Fruit fly (Drosophila melanogaster) whole organism, pupa: ENCODE measurements around the gene CG45049.

Source experiments
- CG10348 ChIP-seq: fragments of 200-800 bp; sonication (Bioruptor generic); IDR thresholded peaks from 2 replicates; pipeline ENCODE4 v1.3.6; 2022; ENCODE audit warnings: missing biosample characterization, missing genetic modification characterization
- CG12605 ChIP-seq: fragments of 200-800 bp; sonication (Bioruptor generic); IDR thresholded peaks from 2 replicates; pipeline ENCODE4 v1.3.6; 2022; ENCODE audit warnings: missing biosample characterization, missing genetic modification characterization
- CG13204 ChIP-seq: fragments of 200-800 bp; sonication (Bioruptor generic); optimal IDR thresholded peaks from 2 replicates; lab custom pipeline; 2018; ENCODE audit warnings: missing biosample characterization, mild to moderate bottlenecking, missing genetic modification characterization, moderate library complexity
- CG14655 ChIP-seq: fragments of 200-800 bp; sonication (Bioruptor generic); optimal IDR thresholded peaks from 3 replicates; lab custom pipeline; 2017; ENCODE audit warnings: mild to moderate bottlenecking, missing biosample characterization, missing genetic modification reagents, missing genetic modification characterization
- CG15710 ChIP-seq: fragments of 200-800 bp; sonication (Bioruptor generic); optimal IDR thresholded peaks from 2 replicates; lab custom pipeline; 2018; ENCODE audit warnings: missing biosample characterization, mild to moderate bottlenecking, missing genetic modification characterization, moderate library complexity
- CG17806 ChIP-seq: fragments of 200-800 bp; sonication (Bioruptor generic); optimal IDR thresholded peaks from 2 replicates; lab custom pipeline; 2018; ENCODE audit warnings: missing biosample characterization, mild to moderate bottlenecking, missing genetic modification characterization, moderate library complexity
- CG32121 ChIP-seq: fragments of 200-800 bp; sonication (Bioruptor generic); IDR thresholded peaks from 2 replicates; pipeline ENCODE4 v1.3.6; 2022; ENCODE audit warnings: missing biosample characterization, missing genetic modification characterization
- CG34367 ChIP-seq: fragments of 200-800 bp; sonication (Bioruptor generic); optimal IDR thresholded peaks from 2 replicates; lab custom pipeline; 2018; ENCODE audit warnings: missing biosample characterization, mild to moderate bottlenecking, missing genetic modification characterization
- CG4496 ChIP-seq: fragments of 200-800 bp; sonication (Bioruptor generic); IDR thresholded peaks from 3 replicates; pipeline ENCODE4 v1.3.6; 2022; ENCODE audit warnings: missing biosample characterization, missing genetic modification characterization
- CG8159 ChIP-seq: fragments of 200-800 bp; sonication (Bioruptor generic); optimal IDR thresholded peaks from 3 replicates; lab custom pipeline; 2018; ENCODE audit warnings: missing biosample characterization, mild to moderate bottlenecking, missing genetic modification characterization, moderate library complexity
- CG8301 ChIP-seq: fragments of 200-800 bp; sonication (Bioruptor generic); optimal IDR thresholded peaks from 2 replicates; lab custom pipeline; 2018; ENCODE audit warnings: missing biosample characterization, mild to moderate bottlenecking, missing genetic modification characterization
- CG9948 ChIP-seq: fragments of 200-800 bp; sonication (Bioruptor generic); optimal IDR thresholded peaks from 2 replicates; lab custom pipeline; 2018; ENCODE audit warnings: missing biosample characterization, mild to moderate bottlenecking, missing genetic modification characterization, moderate library complexity
- D1 ChIP-seq: fragments of 200-800 bp; sonication (Bioruptor generic); optimal IDR thresholded peaks from 2 replicates; lab custom pipeline; 2018; ENCODE audit warnings: missing biosample characterization, mild to moderate bottlenecking, missing genetic modification characterization, moderate library complexity
- EcR ChIP-seq: fragments of 200-800 bp; sonication (Bioruptor generic); optimal IDR thresholded peaks from 3 replicates; lab custom pipeline; 2019; ENCODE audit warnings: missing biosample characterization, missing genetic modification characterization, mild to moderate bottlenecking, moderate library complexity, missing genetic modification reagents
- Ets98B ChIP-seq: fragments of 200-800 bp; sonication (Bioruptor generic); IDR thresholded peaks from 2 replicates; pipeline ENCODE4 v1.3.6; 2022; ENCODE audit warnings: missing biosample characterization, missing genetic modification characterization
- Pif1A ChIP-seq: fragments of 200-800 bp; sonication (Bioruptor generic); optimal IDR thresholded peaks from 3 replicates; lab custom pipeline; 2016; ENCODE audit warnings: missing biosample characterization, missing genetic modification characterization
- Pif1B ChIP-seq: fragments of 200-800 bp; sonication (Bioruptor generic); optimal IDR thresholded peaks from 3 replicates; lab custom pipeline; 2016; ENCODE audit warnings: missing biosample characterization, missing genetic modification characterization
- Snoo ChIP-seq: fragments of 200-800 bp; sonication (Bioruptor generic); optimal IDR thresholded peaks from 3 replicates; lab custom pipeline; 2017; ENCODE audit warnings: missing biosample characterization, mild to moderate bottlenecking, missing genetic modification characterization, inconsistent platforms
- fd96Ca ChIP-seq: fragments of 200-800 bp; sonication (Bioruptor generic); IDR thresholded peaks from 3 replicates; pipeline ENCODE4 v1.3.6; 2022; ENCODE audit warnings: missing biosample characterization, missing genetic modification characterization
- gl ChIP-seq: fragments of 200-800 bp; sonication (Bioruptor generic); optimal IDR thresholded peaks from 2 replicates; lab custom pipeline; 2018; ENCODE audit warnings: missing biosample characterization, mild to moderate bottlenecking, missing genetic modification characterization
- rn ChIP-seq: fragments of 200-800 bp; sonication (Bioruptor generic); IDR thresholded peaks from 2 replicates; pipeline ENCODE4 v1.3.6; 2022; ENCODE audit warnings: missing biosample characterization, missing genetic modification characterization

Gene CG45049

dm6 chr3R:22745432-22745831 is 18.7 kb downstream of the CG45049 start, which contains the start of the genes vret and HP1c:
Gene vret, minus strand, starts transcription at chr3R:22745581.
Gene HP1c, plus strand, starts transcription at chr3R:22745620.
- no peak for TF ChIP-seq CG8159
- TF ChIP-seq CG4496, result no peak
- no peak for TF ChIP-seq CG32121
- no peak for TF ChIP-seq fd96Ca (GFP tag; lab: Robert Waterston, UW)
- TF ChIP-seq Pif1B (GFP tag; lab: Kevin White, UChicago), result no peak
- no peak for TF ChIP-seq Ets98B (GFP tag; lab: Robert Waterston, UW)
- TF ChIP-seq CG9948, result no peak
- TF ChIP-seq CG8301, result no peak
- TF ChIP-seq CG13204 (GFP tag; lab: Kevin White, UChicago), result no peak
- no peak for TF ChIP-seq CG10348
- no peak for TF ChIP-seq D1 (tag; lab: Kevin White, UChicago)
- no peak for TF ChIP-seq rn
- TF ChIP-seq EcR (GFP tag; lab: Kevin White, UChicago), result no peak
- TF ChIP-seq Pif1A, result no peak
- no peak for TF ChIP-seq CG14655
- no peak for TF ChIP-seq Snoo
- no peak for TF ChIP-seq CG34367 (tag; lab: Kevin White, UChicago)

- TF ChIP-seq CG8159 (no peak), D1 (tag; lab: Kevin White, UChicago) (no peak), gl (tag; lab: Kevin White, UChicago) (no peak), rn (no peak), CG4496 (no peak), Snoo (no peak), Ets98B (GFP tag; lab: Robert Waterston, UW) (no peak), fd96Ca (GFP tag; lab: Robert Waterston, UW) (no peak), CG15710 (no peak), Pif1B (GFP tag; lab: Kevin White, UChicago) (no peak), EcR (GFP tag; lab: Kevin White, UChicago) (no peak), CG14655 (no peak), CG34367 (tag; lab: Kevin White, UChicago) (no peak), CG9948 (no peak), Pif1A (no peak), CG12605 (GFP tag; lab: Robert Waterston, UW) (no peak), CG8301 (no peak), CG10348 (no peak), CG32121 (no peak)
These were observed 20.8 kb downstream of the CG45049 start, which contains the start of gene CG17141 for dm6 chr3R:22747423-22748090. Gene CG17141, minus strand, starts transcription at chr3R:22747599.

- no peak for TF ChIP-seq rn
- TF ChIP-seq CG12605 (GFP tag; lab: Robert Waterston, UW), result no peak
- TF ChIP-seq CG32121, result no peak
- no peak for TF ChIP-seq CG13204 (GFP tag; lab: Kevin White, UChicago)
- no peak for TF ChIP-seq fd96Ca (GFP tag; lab: Robert Waterston, UW)
- TF ChIP-seq Pif1B (GFP tag; lab: Kevin White, UChicago), result no peak
- no peak for TF ChIP-seq CG4496
- TF ChIP-seq CG8301, result no peak
- no peak for TF ChIP-seq D1 (tag; lab: Kevin White, UChicago)
- no peak for TF ChIP-seq CG10348
- no peak for TF ChIP-seq CG15710
- no peak for TF ChIP-seq CG9948
These were observed 22.2 kb downstream of the CG45049 start, which contains the start of gene CG31139 for dm6 chr3R:22748956-22749355. Gene CG31139, minus strand, starts transcription at chr3R:22749056.

dm6 chr3R:22750039-22750438 is 23.3 kb downstream of the CG45049 start:
- TF ChIP-seq CG8159 (no peak), Ets98B (GFP tag; lab: Robert Waterston, UW) (no peak), CG14655 (no peak), gl (tag; lab: Kevin White, UChicago) (no peak), EcR (GFP tag; lab: Kevin White, UChicago) (no peak), CG8301 (no peak), Pif1B (GFP tag; lab: Kevin White, UChicago) (no peak), CG12605 (GFP tag; lab: Robert Waterston, UW) (no peak), rn (no peak), Snoo (no peak), CG9948 (no peak), D1 (tag; lab: Kevin White, UChicago) (no peak), CG17806 (no peak)

- no peak for TF ChIP-seq D1 (tag; lab: Kevin White, UChicago)
- peak; percentile 79 for TF ChIP-seq CG8159
- TF ChIP-seq CG9948, result peak; percentile 57
- TF ChIP-seq CG10348, result 0 out of 2 replicates have a peak, but pooled peaks have one; percentile 17
- TF ChIP-seq fd96Ca (GFP tag; lab: Robert Waterston, UW), result peak; percentile 78
- no peak for TF ChIP-seq Pif1B (GFP tag; lab: Kevin White, UChicago)
- TF ChIP-seq CG34367 (tag; lab: Kevin White, UChicago), result peak; percentile 73
- TF ChIP-seq gl (tag; lab: Kevin White, UChicago), result peak; percentile 32
- TF ChIP-seq Pif1A, result no peak
- peak; percentile 73; the same call in 1 of the 2 replicates for TF ChIP-seq CG32121
- TF ChIP-seq Snoo, result peak; percentile 74
- peak; percentile 79 for TF ChIP-seq CG15710
- no peak for TF ChIP-seq CG14655
- TF ChIP-seq CG13204 (GFP tag; lab: Kevin White, UChicago), result no peak
- TF ChIP-seq CG17806, result peak; percentile 76
- TF ChIP-seq EcR (GFP tag; lab: Kevin White, UChicago), result no peak
- TF ChIP-seq CG8301, result peak; percentile 70
- peak; percentile 81 for TF ChIP-seq Ets98B (GFP tag; lab: Robert Waterston, UW)
- TF ChIP-seq CG4496, result peak; percentile 89
- peak; percentile 31; the same call in 1 of the 2 replicates for TF ChIP-seq rn
- TF ChIP-seq CG12605 (GFP tag; lab: Robert Waterston, UW), result peak; percentile 56
These were observed 23.8 kb downstream of the CG45049 start, which contains the start of the genes rumi, CG7029 and Usp12-46 for dm6 chr3R:22750534-22750947. Gene rumi, minus strand, starts transcription at chr3R:22750597. Gene CG7029, plus strand, starts transcription at chr3R:22750901. Gene Usp12-46, plus strand, starts transcription at chr3R:22750901.

dm6 chr3R:22751111-22751510 is 24.3 kb downstream of the CG45049 start:
- TF ChIP-seq Ets98B (GFP tag; lab: Robert Waterston, UW) (peak; percentile 54), rn (no peak), CG8159 (peak; percentile 41), Snoo (peak; percentile 6), Pif1B (GFP tag; lab: Kevin White, UChicago) (no peak), CG17806 (no peak), Pif1A (peak; percentile 5), CG32121 (peak; percentile 57), fd96Ca (GFP tag; lab: Robert Waterston, UW) (peak; percentile 76), CG8301 (peak; percentile 17)
